Worm (Caenorhabditis elegans): ENCODE data around the gene mdt-17.

DNA sequence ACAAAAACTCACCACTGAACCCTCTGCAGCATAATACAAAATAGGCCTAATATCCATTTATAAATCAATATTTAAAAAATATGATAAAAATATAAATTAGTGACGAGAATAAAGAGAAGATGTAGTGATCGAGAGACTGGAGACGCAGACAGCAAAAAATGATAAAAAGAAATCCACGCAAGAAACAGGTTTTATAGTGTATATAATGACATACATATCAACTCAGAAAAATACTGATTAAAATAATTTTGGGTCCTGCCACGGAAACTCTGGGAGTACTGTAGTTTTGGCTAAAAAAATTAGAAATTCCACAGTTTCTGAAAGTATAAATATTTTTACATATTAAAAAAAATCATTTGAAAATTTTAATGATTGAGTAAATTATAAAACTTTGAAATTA is 22.3 kb upstream of the mdt-17 start, which contains the start of gene mlt-4:
- TF ChIP-seq ama-1 (optimal IDR thresholded peaks at IDR 0.05) (no peak), blmp-1 (tag; optimal IDR thresholded peaks at IDR 0.05) (no peak), snpc-4 (tag; optimal IDR thresholded peaks at IDR 0.05) (no peak), nhr-84 (tag; optimal IDR thresholded peaks at IDR 0.05) (no peak), aly-2 (tag; optimal IDR thresholded peaks at IDR 0.05) (no peak), ceh-88 (GFP tag; IDR thresholded peaks at IDR 0.05) (no peak), lin-15B (tag; optimal IDR thresholded peaks at IDR 0.05) (no peak)

Data from whole organism, L1 larva.